Worm (Caenorhabditis elegans) whole organism, mixed stage, embryonic: ENCODE measurements around the gene ccd-5.

ENCODE experiments used
- M03D4.4 ChIP-seq: sonication (generic microtip); optimal IDR thresholded peaks from 2 replicates; lab custom pipeline; 2017; ENCODE audit warnings: mild to moderate bottlenecking, missing genetic modification characterization, missing compliant biosample characterization
- bed-3 ChIP-seq: fragments of 200-800 bp; sonication (Bioruptor generic); optimal IDR thresholded peaks from 3 replicates; lab custom pipeline; 2018; ENCODE audit warnings: mild to moderate bottlenecking, missing genetic modification characterization, moderate library complexity, missing compliant biosample characterization
- blmp-1 ChIP-seq: fragments of 150-350 bp; optimal IDR thresholded peaks from 2 replicates; lab custom pipeline; 2014; ENCODE audit warnings: missing biosample characterization, missing genetic modification characterization
- ceh-39 ChIP-seq: fragments of 150-350 bp; optimal IDR thresholded peaks from 2 replicates; lab custom pipeline; 2014; ENCODE audit warnings: missing biosample characterization, missing genetic modification characterization
- ceh-43 ChIP-seq: fragments of 200-800 bp; sonication (Bioruptor generic); optimal IDR thresholded peaks from 2 replicates; lab custom pipeline; 2018; ENCODE audit warnings: mild to moderate bottlenecking, missing genetic modification characterization, moderate library complexity, missing compliant biosample characterization
- ceh-83 ChIP-seq: fragments of 200-800 bp; sonication (Bioruptor generic); optimal IDR thresholded peaks from 2 replicates; lab custom pipeline; 2018; ENCODE audit warnings: mild to moderate bottlenecking, missing genetic modification characterization, missing compliant biosample characterization
- ces-1 ChIP-seq: fragments of 150-350 bp; optimal IDR thresholded peaks from 2 replicates; lab custom pipeline; 2014; ENCODE audit warnings: missing biosample characterization, missing genetic modification reagents, missing genetic modification characterization
- cnd-1 ChIP-seq: fragments of 200-800 bp; sonication (Bioruptor generic); optimal IDR thresholded peaks from 2 replicates; lab custom pipeline; 2018; ENCODE audit warnings: mild to moderate bottlenecking, missing genetic modification characterization, missing compliant biosample characterization
- drap-1 ChIP-seq: fragments of 200-800 bp; sonication (Bioruptor generic); optimal IDR thresholded peaks from 3 replicates; lab custom pipeline; 2018; ENCODE audit warnings: mild to moderate bottlenecking, missing genetic modification characterization, missing compliant biosample characterization
- elt-1 ChIP-seq: sonication (generic microtip); optimal IDR thresholded peaks from 2 replicates; lab custom pipeline; 2017; ENCODE audit warnings: missing genetic modification characterization, mild to moderate bottlenecking, missing compliant biosample characterization, antibody characterized with exemption, moderate library complexity, borderline replicate concordance; ENCODE audit not compliant: insufficient read depth
- flh-1 ChIP-seq: fragments of 200-800 bp; sonication (Bioruptor generic); optimal IDR thresholded peaks from 2 replicates; lab custom pipeline; 2018; ENCODE audit warnings: mild to moderate bottlenecking, missing genetic modification characterization, moderate library complexity, missing compliant biosample characterization
- ham-2 ChIP-seq: fragments of 200-800 bp; sonication (Bioruptor generic); optimal IDR thresholded peaks from 2 replicates; lab custom pipeline; 2018; ENCODE audit warnings: mild to moderate bottlenecking, missing genetic modification characterization, missing compliant biosample characterization
- hlh-1 ChIP-seq: fragments of 150-350 bp; optimal IDR thresholded peaks from 2 replicates; lab custom pipeline; 2014; ENCODE audit warnings: missing biosample characterization, missing genetic modification reagents, missing genetic modification characterization
- lin-13 ChIP-seq: fragments of 150-350 bp; optimal IDR thresholded peaks from 2 replicates; lab custom pipeline; 2014; ENCODE audit warnings: missing biosample characterization, missing genetic modification characterization
- lin-32 ChIP-seq: fragments of 200-800 bp; sonication (Bioruptor generic); optimal IDR thresholded peaks from 2 replicates; lab custom pipeline; 2018; ENCODE audit warnings: mild to moderate bottlenecking, missing genetic modification characterization, missing compliant biosample characterization
- lsy-2 ChIP-seq: fragments of 150-350 bp; optimal IDR thresholded peaks from 2 replicates; lab custom pipeline; 2014; ENCODE audit warnings: missing biosample characterization, missing genetic modification characterization
- mab-5 ChIP-seq: fragments of 150-350 bp; optimal IDR thresholded peaks from 2 replicates; lab custom pipeline; 2014; ENCODE audit warnings: missing biosample characterization, missing genetic modification characterization
- mep-1 ChIP-seq: fragments of 150-350 bp; optimal IDR thresholded peaks from 2 replicates; lab custom pipeline; 2017; ENCODE audit warnings: missing biosample characterization, missing genetic modification reagents, missing genetic modification characterization, inconsistent platforms
- mls-2 ChIP-seq: sonication (generic microtip); optimal IDR thresholded peaks from 2 replicates; lab custom pipeline; 2016; ENCODE audit warnings: mild to moderate bottlenecking, missing genetic modification characterization, moderate library complexity, missing compliant biosample characterization
- nhr-12 ChIP-seq: fragments of 150-350 bp; optimal IDR thresholded peaks from 2 replicates; lab custom pipeline; 2014; ENCODE audit warnings: missing biosample characterization, missing genetic modification characterization
- nhr-2 ChIP-seq: fragments of 150-350 bp; optimal IDR thresholded peaks from 2 replicates; lab custom pipeline; 2014; ENCODE audit warnings: missing biosample characterization, missing genetic modification characterization
- nhr-237 ChIP-seq: fragments of 150-350 bp; optimal IDR thresholded peaks from 2 replicates; lab custom pipeline; 2014; ENCODE audit warnings: missing biosample characterization, missing genetic modification characterization
- nhr-28 ChIP-seq: fragments of 150-350 bp; optimal IDR thresholded peaks from 2 replicates; lab custom pipeline; 2014; ENCODE audit warnings: missing biosample characterization, missing genetic modification characterization
- nhr-76 ChIP-seq: sonication (generic microtip); optimal IDR thresholded peaks from 2 replicates; lab custom pipeline; 2017; ENCODE audit warnings: missing biosample characterization, missing genetic modification characterization
- pha-4 ChIP-seq: fragments of 150-350 bp; optimal IDR thresholded peaks from 2 replicates; lab custom pipeline; 2018; ENCODE audit warnings: missing biosample characterization, missing genetic modification reagents, missing genetic modification characterization
- sem-2 ChIP-seq: fragments of 200-800 bp; sonication (Bioruptor generic); optimal IDR thresholded peaks from 2 replicates; lab custom pipeline; 2018; ENCODE audit warnings: mild to moderate bottlenecking, missing genetic modification characterization, missing compliant biosample characterization
- snpc-4 ChIP-seq: fragments of 150-350 bp; optimal IDR thresholded peaks from 2 replicates; lab custom pipeline; 2014; ENCODE audit warnings: missing biosample characterization, missing genetic modification characterization
- sptf-1 ChIP-seq: sonication (generic microtip); optimal IDR thresholded peaks from 2 replicates; lab custom pipeline; 2017; ENCODE audit warnings: mild to moderate bottlenecking, missing genetic modification characterization, moderate library complexity, missing compliant biosample characterization
- tbx-8 ChIP-seq: fragments of 200-800 bp; sonication (Bioruptor generic); optimal IDR thresholded peaks from 2 replicates; lab custom pipeline; 2018; ENCODE audit warnings: mild to moderate bottlenecking, missing genetic modification characterization, moderate library complexity, missing compliant biosample characterization
- unc-120 ChIP-seq: sonication (generic microtip); optimal IDR thresholded peaks from 2 replicates; lab custom pipeline; 2017; ENCODE audit warnings: missing genetic modification characterization, missing compliant biosample characterization; ENCODE audit not compliant: poor library complexity, severe bottlenecking
- unc-39 ChIP-seq: fragments of 150-350 bp; optimal IDR thresholded peaks from 2 replicates; lab custom pipeline; 2014; ENCODE audit warnings: missing biosample characterization, missing genetic modification characterization
- unc-62 ChIP-seq: fragments of 150-350 bp; optimal IDR thresholded peaks from 2 replicates; lab custom pipeline; 2014; ENCODE audit warnings: missing biosample characterization, missing genetic modification reagents, missing genetic modification characterization
- zip-8 ChIP-seq: fragments of 150-350 bp; optimal IDR thresholded peaks from 2 replicates; lab custom pipeline; 2014; ENCODE audit warnings: missing biosample characterization, missing genetic modification characterization
- ztf-11 ChIP-seq: fragments of 150-350 bp; optimal IDR thresholded peaks from 2 replicates; lab custom pipeline; 2014; ENCODE audit warnings: missing biosample characterization, missing genetic modification characterization

Gene ccd-5

ce11 chrX:2538713-2539112 is 33.7 kb downstream of the ccd-5 start:
- TF ChIP-seq bed-3 (GFP tag; lab: Kevin White, UChicago) (no peak), ceh-43 (GFP tag; lab: Kevin White, UChicago) (no peak), drap-1 (GFP tag; lab: Kevin White, UChicago) (no peak), sptf-1 (tag; lab: Kevin White, UChicago) (no peak), nhr-76 (tag; lab: Kevin White, UChicago) (no peak), blmp-1 (tag; lab: Kevin White, UChicago) (no peak), nhr-12 (tag; lab: Kevin White, UChicago) (no peak), zip-8 (no peak), ham-2 (no peak), nhr-237 (tag; lab: Kevin White, UChicago) (no peak), ceh-39 (tag; lab: Kevin White, UChicago) (no peak), nhr-2 (tag; lab: Kevin White, UChicago) (no peak)

ce11 chrX:2536246-2536772 is 36.1 kb downstream of the ccd-5 start:
- TF ChIP-seq mls-2 (peak; percentile 85), pha-4 (peak; percentile 78), mab-5 (tag; lab: Kevin White, UChicago) (no peak), snpc-4 (tag; lab: Kevin White, UChicago) (no peak), flh-1 (GFP tag; lab: Kevin White, UChicago) (no peak), ceh-83 (GFP tag; lab: Kevin White, UChicago) (peak; percentile 60), drap-1 (GFP tag; lab: Kevin White, UChicago) (peak; percentile 72), nhr-76 (tag; lab: Kevin White, UChicago) (no peak), unc-62 (GFP tag; lab: Kevin White, UChicago) (peak; percentile 95), lin-13 (tag; lab: Kevin White, UChicago) (peak; percentile 81), M03D4.4 (tag; lab: Kevin White, UChicago) (peak; percentile 47), ceh-39 (tag; lab: Kevin White, UChicago) (peak; percentile 73), lsy-2 (peak; percentile 61), sptf-1 (tag; lab: Kevin White, UChicago) (peak; percentile 77), unc-120 (tag; lab: Kevin White, UChicago) (peak; percentile 45), lin-32 (GFP tag; lab: Kevin White, UChicago) (no peak), cnd-1 (tag; lab: Kevin White, UChicago) (peak; percentile 74), blmp-1 (tag; lab: Kevin White, UChicago) (peak; percentile 86), nhr-28 (tag; lab: Kevin White, UChicago) (no peak), ham-2 (peak; percentile 86), ces-1 (GFP tag; lab: Kevin White, UChicago) (peak; percentile 89), mep-1 (tag; lab: Kevin White, UChicago) (peak; percentile 67), ztf-11 (tag; lab: Kevin White, UChicago) (peak; percentile 88), elt-1 (tag; lab: Kevin White, UChicago) (no peak), sem-2 (no peak), nhr-2 (tag; lab: Kevin White, UChicago) (peak; percentile 95), hlh-1 (tag; lab: Kevin White, UChicago) (peak; percentile 68), nhr-237 (tag; lab: Kevin White, UChicago) (peak; percentile 42)

ce11 chrX:2532357-2532756 is 40.1 kb downstream of the ccd-5 start, which contains the start of gene tbc-12:
tbc-12 (minus strand) TSS chrX:2532457.
- TF ChIP-seq ces-1 (GFP tag; lab: Kevin White, UChicago): peak; percentile 30
- TF ChIP-seq ztf-11 (tag; lab: Kevin White, UChicago): no peak
- TF ChIP-seq ceh-39 (tag; lab: Kevin White, UChicago): no peak
- TF ChIP-seq pha-4: no peak
- TF ChIP-seq mab-5 (tag; lab: Kevin White, UChicago): no peak
- no peak for TF ChIP-seq mls-2
- no peak for TF ChIP-seq lin-13 (tag; lab: Kevin White, UChicago)
- no peak for TF ChIP-seq cnd-1 (tag; lab: Kevin White, UChicago)
- TF ChIP-seq, all 35 proteins: peak for 1

- TF ChIP-seq nhr-237 (tag; lab: Kevin White, UChicago): no peak
- TF ChIP-seq snpc-4 (tag; lab: Kevin White, UChicago): no peak
- TF ChIP-seq ham-2: no peak
- TF ChIP-seq lin-32 (GFP tag; lab: Kevin White, UChicago): no peak
- TF ChIP-seq ces-1 (GFP tag; lab: Kevin White, UChicago): no peak
- no peak for TF ChIP-seq flh-1 (GFP tag; lab: Kevin White, UChicago)
- TF ChIP-seq zip-8: no peak
- no peak for TF ChIP-seq unc-39
- TF ChIP-seq tbx-8: no peak
- no peak for TF ChIP-seq blmp-1 (tag; lab: Kevin White, UChicago)
These were observed 41.2 kb downstream of the ccd-5 start for ce11 chrX:2531276-2531675.
